Worm (Caenorhabditis elegans): Measurements from ENCODE around the gene Y70C5B.2.

ce11 chrV:16647093-16647492 is 13.6 kb downstream of the Y70C5B.2 start, which contains the start of gene W06G6.10:
- no peak for TF ChIP-seq hmg-1.1 (GFP tag; IDR thresholded peaks at IDR 0.05)
- no peak for TF ChIP-seq lir-3 (tag; optimal IDR thresholded peaks at IDR 0.05)
- TF ChIP-seq Y5F2A.4 (GFP tag; optimal IDR thresholded peaks at IDR 0.05): no peak
- TF ChIP-seq pqm-1 (tag; optimal IDR thresholded peaks at IDR 0.05): no peak
- no peak for TF ChIP-seq daf-16 (GFP tag; optimal IDR thresholded peaks at IDR 0.05)
- TF ChIP-seq daf-16 (tag; optimal IDR thresholded peaks at IDR 0.05): no peak
- TF ChIP-seq lin-39 (tag; optimal IDR thresholded peaks at IDR 0.05): no peak
- TF ChIP-seq unc-39 (tag; optimal IDR thresholded peaks at IDR 0.05): no peak
- TF ChIP-seq nhr-11 (tag; optimal IDR thresholded peaks at IDR 0.05): no peak
- TF ChIP-seq nhr-28 (tag; optimal IDR thresholded peaks at IDR 0.05): no peak
- no peak for TF ChIP-seq fkh-10 (GFP tag; optimal IDR thresholded peaks at IDR 0.05)
- TF ChIP-seq spr-3 (GFP tag; optimal IDR thresholded peaks at IDR 0.05): no peak
- no peak for TF ChIP-seq T20F7.1 (GFP tag; optimal IDR thresholded peaks at IDR 0.05)
- TF ChIP-seq ceh-82 (tag; optimal IDR thresholded peaks at IDR 0.05): no peak
- no peak for TF ChIP-seq unc-62 (GFP tag; optimal IDR thresholded peaks at IDR 0.05 in 1 of 2)
- no peak for TF ChIP-seq unc-62 (tag; optimal IDR thresholded peaks at IDR 0.05)
